Fruit fly (Drosophila melanogaster) whole organism, wandering third instar larva: ENCODE measurements around the gene CheB38a.

ENCODE experiments used
- Abd-B ChIP-seq: fragments of >200 bp; optimal IDR thresholded peaks from 2 replicates; lab custom pipeline; 2017; ENCODE audit warnings: missing biosample characterization, missing genetic modification characterization
- CG32264 ChIP-seq: fragments of 200-800 bp; sonication (Bioruptor generic); optimal IDR thresholded peaks from 2 replicates; lab custom pipeline; 2016; ENCODE audit warnings: missing biosample characterization, missing genetic modification characterization
- CG9705 ChIP-seq: fragments of 200-800 bp; sonication (Bioruptor generic); optimal IDR thresholded peaks from 2 replicates; lab custom pipeline; 2018; ENCODE audit warnings: missing biosample characterization, mild to moderate bottlenecking, missing genetic modification characterization
- CrebA ChIP-seq: fragments of 200-800 bp; sonication (Bioruptor generic); optimal IDR thresholded peaks from 2 replicates; lab custom pipeline; 2016; ENCODE audit warnings: missing biosample characterization, mild to moderate bottlenecking, missing genetic modification characterization, borderline replicate concordance
- Dfd ChIP-seq: fragments of >200 bp; optimal IDR thresholded peaks from 2 replicates; lab custom pipeline; 2017; ENCODE audit warnings: missing biosample characterization, missing genetic modification characterization
- Dif ChIP-seq: fragments of 200-275, 200-300 bp; sonication (Bioruptor generic); optimal IDR thresholded peaks from 2 replicates; lab custom pipeline; 2018; ENCODE audit warnings: missing biosample characterization, missing genetic modification characterization; ENCODE audit not compliant: partially characterized antibody
- GATAd ChIP-seq: sonication (Bioruptor generic); optimal IDR thresholded peaks from 2 replicates; lab custom pipeline; 2016; ENCODE audit warnings: missing biosample characterization, missing genetic modification characterization
- HLH106 ChIP-seq: fragments of 200-800 bp; optimal IDR thresholded peaks from 3 replicates; lab custom pipeline; 2019; ENCODE audit warnings: missing biosample characterization, mild to moderate bottlenecking, missing genetic modification characterization, moderate library complexity
- Hnf4 ChIP-seq: fragments of 200-800 bp; sonication (Bioruptor generic); optimal IDR thresholded peaks from 2 replicates; lab custom pipeline; 2016; ENCODE audit warnings: missing biosample characterization, mild to moderate bottlenecking, missing genetic modification characterization
- Hr78 ChIP-seq: fragments of >200 bp; optimal IDR thresholded peaks from 2 replicates; lab custom pipeline; 2017; ENCODE audit warnings: missing biosample characterization, missing genetic modification characterization
- Hr83 ChIP-seq: fragments of 200-300 bp; sonication (Bioruptor generic); optimal IDR thresholded peaks from 2 replicates; lab custom pipeline; 2016; ENCODE audit warnings: missing biosample characterization, mild to moderate bottlenecking, missing genetic modification characterization, moderate library complexity; ENCODE audit not compliant: poor library complexity, severe bottlenecking
- Jra ChIP-seq: sonication (Bioruptor generic); optimal IDR thresholded peaks from 2 replicates; lab custom pipeline; 2016; ENCODE audit warnings: missing biosample characterization, missing genetic modification characterization
- Mio ChIP-seq: sonication (Bioruptor generic); optimal IDR thresholded peaks from 2 replicates; lab custom pipeline; 2016; ENCODE audit warnings: missing biosample characterization, missing genetic modification characterization
- Myc ChIP-seq: fragments of >200 bp; optimal IDR thresholded peaks from 2 replicates; lab custom pipeline; 2017
- N ChIP-seq: fragments of >200 bp; optimal IDR thresholded peaks from 2 replicates; lab custom pipeline; 2018; ENCODE audit warnings: missing biosample characterization, missing external identifiers, missing genetic modification characterization
- OdsH ChIP-seq: fragments of 200-800 bp; sonication (Bioruptor generic); optimal IDR thresholded peaks from 2 replicates; lab custom pipeline; 2016; ENCODE audit warnings: missing biosample characterization, mild to moderate bottlenecking, missing genetic modification characterization
- Rel ChIP-seq, 2 experiments: fragments of 200-800 bp; sonication (Bioruptor generic) in 1 of 2; optimal IDR thresholded peaks; 2 replicates in 1 of 2; 3 replicates in 1 of 2; lab custom pipeline; 2016 to 2019; ENCODE audit warnings: mild to moderate bottlenecking in 2 of 2, missing biosample characterization in 2 of 2, missing genetic modification characterization in 2 of 2, moderate library complexity in 1 of 2
- Sp1 ChIP-seq: fragments of 200-800 bp; sonication (Bioruptor generic); optimal IDR thresholded peaks from 3 replicates; lab custom pipeline; 2019; ENCODE audit warnings: missing biosample characterization, mild to moderate bottlenecking, missing genetic modification characterization, moderate library complexity
- Vsx2 ChIP-seq: fragments of 200-300, 225-300 bp; sonication (Bioruptor generic); optimal IDR thresholded peaks from 2 replicates; lab custom pipeline; 2018; ENCODE audit warnings: missing biosample characterization, missing genetic modification characterization; ENCODE audit not compliant: partially characterized antibody
- br ChIP-seq: fragments of 200-800 bp; sonication (Bioruptor generic); optimal IDR thresholded peaks from 2 replicates; lab custom pipeline; 2016; ENCODE audit warnings: missing biosample characterization, missing genetic modification characterization
- brk ChIP-seq: fragments of 200-800 bp; sonication (Bioruptor generic); optimal IDR thresholded peaks from 2 replicates; lab custom pipeline; 2016; ENCODE audit warnings: missing biosample characterization, mild to moderate bottlenecking, missing genetic modification characterization
- dl ChIP-seq, 2 experiments: fragments of 175-275, 200-275 bp in 1 of 2; fragments of 200-275 bp in 1 of 2; sonication (Bioruptor generic); optimal IDR thresholded peaks; lab custom pipeline; 2018; ENCODE audit warnings: mild to moderate bottlenecking in 2 of 2, missing biosample characterization in 2 of 2, missing genetic modification characterization in 2 of 2, moderate library complexity in 2 of 2; ENCODE audit not compliant: partially characterized antibody in 2 of 2, insufficient read depth in 1 of 2
- dmrt93B ChIP-seq: fragments of 200-800 bp; sonication (Bioruptor generic); optimal IDR thresholded peaks from 2 replicates; lab custom pipeline; 2018; ENCODE audit warnings: missing biosample characterization, mild to moderate bottlenecking, missing genetic modification characterization
- dsf ChIP-seq: sonication (Bioruptor generic); optimal IDR thresholded peaks from 2 replicates; lab custom pipeline; 2016; ENCODE audit warnings: missing biosample characterization, missing genetic modification characterization, borderline replicate concordance
- ey ChIP-seq: fragments of 200-800 bp; sonication (Bioruptor generic); optimal IDR thresholded peaks from 2 replicates; lab custom pipeline; 2016; ENCODE audit warnings: missing biosample characterization, missing genetic modification characterization
- foxo ChIP-seq, 2 experiments: fragments of 200-800 bp; sonication (Bioruptor generic); optimal IDR thresholded peaks; 2 replicates in 1 of 2; 3 replicates in 1 of 2; lab custom pipeline; 2016 to 2017; ENCODE audit warnings: missing biosample characterization in 2 of 2, missing genetic modification characterization in 2 of 2
- fru ChIP-seq: fragments of 200-800 bp; sonication (Bioruptor generic); optimal IDR thresholded peaks from 3 replicates; lab custom pipeline; 2016; ENCODE audit warnings: missing biosample characterization, mild to moderate bottlenecking, missing genetic modification characterization
- h ChIP-seq: fragments of 200-800 bp; sonication (Bioruptor generic); optimal IDR thresholded peaks from 3 replicates; lab custom pipeline; 2016; ENCODE audit warnings: missing biosample characterization, mild to moderate bottlenecking, missing genetic modification characterization
- jim ChIP-seq: fragments of 175-275, 200-325 bp; sonication (Bioruptor generic); optimal IDR thresholded peaks from 2 replicates; lab custom pipeline; 2016; ENCODE audit warnings: missing biosample characterization, mild to moderate bottlenecking, missing genetic modification characterization
- lola ChIP-seq: fragments of >200 bp; optimal IDR thresholded peaks from 2 replicates; lab custom pipeline; 2017; ENCODE audit warnings: missing biosample characterization, missing genetic modification characterization
- pan ChIP-seq: fragments of >200 bp; optimal IDR thresholded peaks from 2 replicates; lab custom pipeline; 2017
- psq ChIP-seq: fragments of 200-800 bp; sonication (Bioruptor generic); optimal IDR thresholded peaks from 3 replicates; lab custom pipeline; 2017; ENCODE audit warnings: missing biosample characterization, mild to moderate bottlenecking, missing genetic modification characterization, moderate library complexity
- rgr ChIP-seq: fragments of 200-800 bp; sonication (Bioruptor generic); optimal IDR thresholded peaks from 3 replicates; lab custom pipeline; 2016; ENCODE audit warnings: missing biosample characterization, mild to moderate bottlenecking, missing genetic modification characterization
- sage ChIP-seq: fragments of 200-800 bp; sonication (Bioruptor generic); optimal IDR thresholded peaks from 2 replicates; lab custom pipeline; 2016; ENCODE audit warnings: missing biosample characterization, mild to moderate bottlenecking, missing genetic modification characterization
- sv ChIP-seq: fragments of 200-800 bp; sonication (Bioruptor generic); optimal IDR thresholded peaks from 3 replicates; lab custom pipeline; 2016; ENCODE audit warnings: missing biosample characterization, missing genetic modification characterization
- tai ChIP-seq: sonication (Bioruptor generic); optimal IDR thresholded peaks from 2 replicates; lab custom pipeline; 2016; ENCODE audit warnings: missing biosample characterization, missing genetic modification characterization
- usp ChIP-seq: fragments of >200 bp; optimal IDR thresholded peaks from 2 replicates; lab custom pipeline; 2017; ENCODE audit warnings: missing biosample characterization, missing genetic modification characterization
- woc ChIP-seq: sonication (Bioruptor generic); optimal IDR thresholded peaks from 2 replicates; lab custom pipeline; 2016; ENCODE audit warnings: missing biosample characterization, mild to moderate bottlenecking, missing genetic modification characterization

Gene CheB38a

DNA sequence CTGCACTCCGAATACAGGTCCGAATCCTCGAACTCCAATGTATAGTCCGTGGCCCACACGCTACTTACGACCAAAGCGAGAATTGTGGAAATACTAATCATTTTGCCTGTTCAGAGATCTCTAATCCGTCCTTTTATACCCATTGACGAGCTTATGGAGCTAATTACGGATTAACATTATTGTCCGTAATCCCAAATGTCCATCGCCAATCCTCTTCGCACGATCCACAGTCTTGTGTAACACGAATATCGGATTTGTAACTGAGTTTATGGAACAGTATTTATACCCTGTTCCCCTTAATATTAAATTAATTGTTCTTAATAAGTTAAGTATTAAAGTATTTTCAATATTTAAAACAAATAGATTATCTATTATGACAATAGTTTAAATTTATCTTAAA is at the start of gene CheB38a:
Gene CheB38a (minus strand): TSS at position 101 of the 400 bp plus-strand sequence.
- TF ChIP-seq Dfd (no peak), sv (GFP tag; lab: Kevin White, UChicago) (no peak), tai (GFP tag; lab: Kevin White, UChicago) (no peak), N (GFP tag; lab: Kevin White, UChicago) (no peak), Sp1 (GFP tag; lab: Kevin White, UChicago) (no peak), GATAd (GFP tag; lab: Kevin White, UChicago) (no peak), OdsH (GFP tag; lab: Kevin White, UChicago) (no peak), woc (GFP tag; lab: Kevin White, UChicago) (no peak), usp (GFP tag; lab: Kevin White, UChicago) (no peak), Abd-B (GFP tag; lab: Kevin White, UChicago) (no peak), foxo (GFP tag; optimal IDR thresholded peaks at IDR 0.05; lab: Kevin White, UChicago) (no peak), CrebA (GFP tag; lab: Kevin White, UChicago) (no peak), CG32264 (no peak), psq (GFP tag; lab: Kevin White, UChicago) (no peak)

DNA sequence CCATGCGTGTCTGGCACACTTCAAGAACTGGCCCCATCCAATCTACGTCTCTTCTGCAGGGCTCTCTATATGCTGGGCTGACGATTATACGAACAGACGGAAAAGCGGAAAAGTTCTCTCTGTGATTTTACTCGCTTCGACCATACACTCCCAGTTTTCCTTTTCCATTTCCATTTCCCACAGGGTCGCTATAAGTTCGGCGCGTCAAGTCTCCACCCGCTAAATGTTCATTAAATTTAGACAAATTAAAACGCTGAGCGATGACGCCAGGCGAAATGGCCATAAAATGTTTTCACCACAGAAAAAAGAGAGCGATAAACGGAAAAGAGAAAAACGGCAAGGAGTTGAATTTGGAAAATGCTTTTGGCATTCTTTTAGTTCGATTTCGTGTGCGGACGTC is 49.0 kb upstream of the CheB38a start, which contains the start of gene CG31675:
Gene CG31675 (plus strand): TSS at position 375 of the 400 bp plus-strand sequence.
- TF ChIP-seq foxo (GFP tag; optimal IDR thresholded peaks at IDR 0.05; lab: Kevin White, UChicago) (no peak), Vsx2 (GFP tag; lab: Kevin White, UChicago) (no peak), OdsH (GFP tag; lab: Kevin White, UChicago) (no peak), pan (lab: Kevin White, UChicago) (no peak), dmrt93B (GFP tag; lab: Kevin White, UChicago) (no peak), Hnf4 (GFP tag; lab: Kevin White, UChicago) (no peak), N (GFP tag; lab: Kevin White, UChicago) (no peak), Dif (GFP tag; lab: Kevin White, UChicago) (no peak), usp (GFP tag; lab: Kevin White, UChicago) (no peak), HLH106 (tag; lab: Kevin White, UChicago) (no peak), br (GFP tag; lab: Kevin White, UChicago) (no peak), Abd-B (GFP tag; lab: Kevin White, UChicago) (no peak), tai (GFP tag; lab: Kevin White, UChicago) (no peak), CrebA (GFP tag; lab: Kevin White, UChicago) (no peak), GATAd (GFP tag; lab: Kevin White, UChicago) (no peak)

DNA sequence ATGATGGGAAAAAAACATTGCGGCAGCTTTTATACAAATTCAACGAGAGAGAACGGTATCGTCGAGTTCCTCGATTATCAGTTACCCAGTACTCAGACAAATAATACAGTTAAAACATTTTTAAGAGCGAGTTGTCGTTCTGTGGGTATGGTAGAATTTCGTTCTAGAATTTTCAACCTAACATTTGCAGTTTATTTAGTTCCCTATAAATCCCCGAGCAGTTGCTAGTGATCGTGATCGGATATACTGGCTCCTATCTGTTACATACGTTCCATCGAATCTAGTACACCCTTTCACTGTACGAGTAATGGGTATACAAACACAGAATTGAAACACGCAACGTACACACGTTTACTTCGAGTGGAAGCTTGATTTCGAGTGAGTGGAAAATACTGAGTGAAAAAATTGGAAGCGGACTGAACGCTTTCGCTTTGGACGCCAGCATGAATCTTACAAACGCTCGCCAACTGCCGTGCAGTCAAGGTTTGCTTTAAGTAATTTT is 46.5 kb upstream of the CheB38a start, which contains the start of gene CG9338:
Gene CG9338 (plus strand): TSS at position 452 of the 502 bp plus-strand sequence.
- TF ChIP-seq woc (GFP tag; lab: Kevin White, UChicago) = peak; percentile 95
- peak; percentile 45 for TF ChIP-seq Jra (GFP tag; lab: Kevin White, UChicago)
- TF ChIP-seq lola (GFP tag; lab: Kevin White, UChicago) = no peak
- no peak for TF ChIP-seq Rel (GFP tag; optimal IDR thresholded peaks at IDR 0.05; lab: Kevin White, UChicago)
- TF ChIP-seq Rel (tag; optimal IDR thresholded peaks at IDR 0.05; lab: Kevin White, UChicago) = peak; percentile 66
- TF ChIP-seq fru (GFP tag; lab: Kevin White, UChicago) = peak; percentile 88
- peak; percentile 36 for TF ChIP-seq CG32264
- no peak for TF ChIP-seq jim (GFP tag; lab: Kevin White, UChicago)
- peak; percentile 68 for TF ChIP-seq psq (GFP tag; lab: Kevin White, UChicago)
- TF ChIP-seq pan (lab: Kevin White, UChicago) = peak; percentile 88
- TF ChIP-seq ey (GFP tag; lab: Kevin White, UChicago) = peak; percentile 83
- no peak for TF ChIP-seq Dif (GFP tag; lab: Kevin White, UChicago)
- peak; percentile 37 for TF ChIP-seq Hnf4 (GFP tag; lab: Kevin White, UChicago)
- no peak for TF ChIP-seq Myc (lab: Kevin White, UChicago)
- TF ChIP-seq Hr83 (GFP tag; lab: Kevin White, UChicago) = no peak
- no peak for TF ChIP-seq dsf
- peak; percentile 47 for TF ChIP-seq CrebA (GFP tag; lab: Kevin White, UChicago)
- peak; percentile 72 for TF ChIP-seq sv (GFP tag; lab: Kevin White, UChicago)
- TF ChIP-seq sage (GFP tag; lab: Kevin White, UChicago) = no peak
- peak; percentile 89 for TF ChIP-seq CG9705 (GFP tag; lab: Kevin White, UChicago)
- peak; percentile 87 for TF ChIP-seq OdsH (GFP tag; lab: Kevin White, UChicago)
- TF ChIP-seq usp (GFP tag; lab: Kevin White, UChicago) = no peak
- no peak for TF ChIP-seq Hr78 (GFP tag; lab: Kevin White, UChicago)
- no peak for TF ChIP-seq N (GFP tag; lab: Kevin White, UChicago)
- peak; percentile 76 for TF ChIP-seq Sp1 (GFP tag; lab: Kevin White, UChicago)
- TF ChIP-seq HLH106 (tag; lab: Kevin White, UChicago) = peak; percentile 94
- TF ChIP-seq br (GFP tag; lab: Kevin White, UChicago) = peak; percentile 88
- no peak for TF ChIP-seq Mio (GFP tag; lab: Kevin White, UChicago)
- TF ChIP-seq dmrt93B (GFP tag; lab: Kevin White, UChicago) = peak; percentile 90
- no peak for TF ChIP-seq GATAd (GFP tag; lab: Kevin White, UChicago)
- TF ChIP-seq Vsx2 (GFP tag; lab: Kevin White, UChicago) = no peak
- peak; percentile 86 for TF ChIP-seq rgr
- no peak for TF ChIP-seq Dfd
- TF ChIP-seq dl (GFP tag; optimal IDR thresholded peaks at IDR 0.05; lab: Kevin White, UChicago; ENCODE audit: insufficient read depth in 1 of 2, partially characterized antibody in 2 of 2) = no peak
- no peak for TF ChIP-seq brk (GFP tag; lab: Kevin White, UChicago)
- peak; percentile 90 for TF ChIP-seq h (GFP tag; lab: Kevin White, UChicago)
- no peak for TF ChIP-seq Abd-B (GFP tag; lab: Kevin White, UChicago)
- TF ChIP-seq foxo (GFP tag; optimal IDR thresholded peaks at IDR 0.05; lab: Kevin White, UChicago) = peak in 1 of 2 experiments; percentile 87
- peak; percentile 61 for TF ChIP-seq tai (GFP tag; lab: Kevin White, UChicago)
